Worm (Caenorhabditis elegans): ENCODE results near the gene H04D03.2.

- TF ChIP-seq Y53F4B.3 (GFP tag; IDR thresholded peaks at IDR 0.05) (no peak), ekl-4 (GFP tag; IDR thresholded peaks at IDR 0.05) (no peak), lin-35 (GFP tag; optimal IDR thresholded peaks at IDR 0.05) (no peak), B0019.2 (GFP tag; conservative IDR thresholded peaks at IDR 0.05) (no peak; the same call in 1 of the 2 replicates)
These were observed 22.2 kb upstream of the H04D03.2 start for ce11 chrIII:10464455-10464854.
